Worm (Caenorhabditis elegans) whole organism, young adult: ENCODE data around the gene R10E11.6.

Experiments used
- B0019.2 ChIP-seq: fragments of 200-800 bp; sonication (Bioruptor generic); conservative IDR thresholded peaks from 2 replicates; pipeline ENCODE4 v1.3.6; 2022; ENCODE audit warnings: missing genetic modification reagents, missing genetic modification characterization, missing compliant biosample characterization
- B0261.1 ChIP-seq: sonication (generic microtip); optimal IDR thresholded peaks from 2 replicates; lab custom pipeline; 2016; ENCODE audit warnings: mild to moderate bottlenecking, missing genetic modification characterization, moderate library complexity, missing compliant biosample characterization
- B0336.3 ChIP-seq: fragments of 200-800 bp; sonication (Bioruptor generic); IDR thresholded peaks from 2 replicates; pipeline ENCODE4 v1.3.6; 2022; ENCODE audit warnings: missing genetic modification characterization, missing compliant biosample characterization
- C17E4.6 ChIP-seq: fragments of 200-800 bp; sonication (Bioruptor generic); IDR thresholded peaks from 2 replicates; pipeline ENCODE4 v1.3.6; 2022; ENCODE audit warnings: missing genetic modification reagents, missing genetic modification characterization, missing compliant biosample characterization
- D2030.7 ChIP-seq: fragments of 200-800 bp; sonication (Bioruptor generic); IDR thresholded peaks from 2 replicates; pipeline ENCODE4 v1.3.6; 2022; ENCODE audit warnings: missing genetic modification reagents, missing genetic modification characterization, missing compliant biosample characterization
- F10E7.11 ChIP-seq: sonication (generic microtip); optimal IDR thresholded peaks from 2 replicates; lab custom pipeline; 2017; ENCODE audit warnings: mild to moderate bottlenecking, missing genetic modification characterization, moderate library complexity, missing compliant biosample characterization
- F22D6.2 ChIP-seq: sonication (generic microtip); optimal IDR thresholded peaks from 2 replicates; lab custom pipeline; 2016; ENCODE audit warnings: mild to moderate bottlenecking, missing genetic modification characterization, missing compliant biosample characterization
- F33H1.4 ChIP-seq: fragments of 200-800 bp; sonication (Bioruptor generic); IDR thresholded peaks from 2 replicates; pipeline ENCODE4 v1.3.6; 2022; ENCODE audit warnings: missing genetic modification reagents, missing genetic modification characterization, missing compliant biosample characterization
- F57A8.1 ChIP-seq: fragments of 200-800 bp; sonication (Bioruptor generic); optimal IDR thresholded peaks from 2 replicates; lab custom pipeline; 2018; ENCODE audit warnings: mild to moderate bottlenecking, missing genetic modification characterization, moderate library complexity, missing compliant biosample characterization
- Y53G8AR.9 ChIP-seq: fragments of 200-800 bp; sonication (Bioruptor generic); conservative IDR thresholded peaks from 2 replicates; pipeline ENCODE4 v1.3.6; 2022; ENCODE audit warnings: missing genetic modification reagents, missing genetic modification characterization, missing compliant biosample characterization
- Y67H2A.10 ChIP-seq: fragments of 200-800 bp; sonication (Bioruptor generic); conservative IDR thresholded peaks from 2 replicates; pipeline ENCODE4 v1.3.6; 2022; ENCODE audit warnings: missing genetic modification reagents, missing genetic modification characterization, missing compliant biosample characterization
- Y95B8A.8 ChIP-seq: fragments of 200-800 bp; sonication (Bioruptor generic); IDR thresholded peaks from 2 replicates; pipeline ENCODE4 v1.3.6; 2022; ENCODE audit warnings: missing genetic modification reagents, missing genetic modification characterization, missing compliant biosample characterization
- ZK185.1 ChIP-seq: sonication (generic microtip); optimal IDR thresholded peaks from 2 replicates; lab custom pipeline; 2016; ENCODE audit warnings: mild to moderate bottlenecking, missing genetic modification characterization, missing compliant biosample characterization; ENCODE audit not compliant: poor library complexity, severe bottlenecking
- akir-1 ChIP-seq: fragments of 200-800 bp; sonication (Bioruptor generic); optimal IDR thresholded peaks from 2 replicates; lab custom pipeline; 2018; ENCODE audit warnings: mild to moderate bottlenecking, missing genetic modification characterization, moderate library complexity, missing compliant biosample characterization
- aptf-2 ChIP-seq: fragments of 200-800 bp; sonication (Bioruptor generic); conservative IDR thresholded peaks from 2 replicates; pipeline ENCODE4 v1.3.6; 2022; ENCODE audit warnings: missing genetic modification reagents, missing genetic modification characterization, missing compliant biosample characterization
- attf-5 ChIP-seq: fragments of 200-800 bp; sonication (Bioruptor generic); optimal IDR thresholded peaks from 2 replicates; lab custom pipeline; 2018; ENCODE audit warnings: mild to moderate bottlenecking, missing genetic modification characterization, missing compliant biosample characterization
- attf-6 ChIP-seq: fragments of 200-800 bp; sonication (Bioruptor generic); IDR thresholded peaks from 2 replicates; pipeline ENCODE4 v1.3.6; 2022; ENCODE audit warnings: missing genetic modification reagents, missing genetic modification characterization, missing compliant biosample characterization
- ccch-3 ChIP-seq: fragments of 200-800 bp; sonication (Bioruptor generic); optimal IDR thresholded peaks from 2 replicates; lab custom pipeline; 2018; ENCODE audit warnings: mild to moderate bottlenecking, missing genetic modification characterization, missing compliant biosample characterization
- cebp-2 ChIP-seq: fragments of 200-800 bp; sonication (Bioruptor generic); IDR thresholded peaks from 2 replicates; pipeline ENCODE4 v1.3.6; 2022; ENCODE audit warnings: missing genetic modification characterization, missing compliant biosample characterization
- ceh-27 ChIP-seq: fragments of 200-800 bp; sonication (Bioruptor generic); optimal IDR thresholded peaks from 2 replicates; lab custom pipeline; 2018; ENCODE audit warnings: mild to moderate bottlenecking, missing genetic modification characterization, moderate library complexity, missing compliant biosample characterization
- ceh-58 ChIP-seq: fragments of 200-800 bp; sonication (Bioruptor generic); IDR thresholded peaks from 2 replicates; pipeline ENCODE4 v1.3.6; 2022; ENCODE audit warnings: missing genetic modification characterization, missing compliant biosample characterization
- ceh-79 ChIP-seq: sonication (generic microtip); optimal IDR thresholded peaks from 2 replicates; lab custom pipeline; 2017; ENCODE audit warnings: mild to moderate bottlenecking, missing genetic modification characterization, missing compliant biosample characterization
- dpl-1 ChIP-seq: fragments of 150-350 bp; optimal IDR thresholded peaks from 2 replicates; lab custom pipeline; 2014; ENCODE audit warnings: missing biosample characterization, missing genetic modification reagents, missing genetic modification characterization
- efl-1 ChIP-seq: fragments of 150-350 bp; optimal IDR thresholded peaks from 2 replicates; lab custom pipeline; 2014; ENCODE audit warnings: missing biosample characterization, missing genetic modification reagents, missing genetic modification characterization
- egl-18 ChIP-seq: fragments of 200-800 bp; sonication (Bioruptor generic); IDR thresholded peaks from 2 replicates; pipeline ENCODE4 v1.3.6; 2022; ENCODE audit warnings: missing genetic modification reagents, missing genetic modification characterization, missing compliant biosample characterization
- egrh-3 ChIP-seq: fragments of 200-800 bp; sonication (Bioruptor generic); IDR thresholded peaks from 2 replicates; pipeline ENCODE4 v1.3.6; 2022; ENCODE audit warnings: missing genetic modification reagents, missing genetic modification characterization, missing compliant biosample characterization
- hmg-1.2 ChIP-seq: fragments of 200-800 bp; sonication (Bioruptor generic); IDR thresholded peaks from 2 replicates; pipeline ENCODE4 v1.3.6; 2022; ENCODE audit warnings: missing genetic modification reagents, missing genetic modification characterization, missing compliant biosample characterization
- hsf-1 ChIP-seq: fragments of 200-800 bp; sonication (Bioruptor generic); IDR thresholded peaks from 2 replicates; pipeline ENCODE4 v1.3.6; 2022; ENCODE audit warnings: missing genetic modification reagents, missing genetic modification characterization, missing compliant biosample characterization
- lin-35 ChIP-seq, 3 experiments: fragments of 150-350 bp in 2 of 3; sonication (generic microtip) in 1 of 3; optimal IDR thresholded peaks; 2 replicates each; lab custom pipeline; 2014 to 2018; ENCODE audit warnings: missing biosample characterization in 3 of 3, missing genetic modification characterization in 3 of 3, missing genetic modification reagents in 3 of 3
- lin-40 ChIP-seq: sonication (generic microtip); optimal IDR thresholded peaks from 2 replicates; lab custom pipeline; 2016; ENCODE audit warnings: missing genetic modification characterization, mild to moderate bottlenecking, missing compliant biosample characterization, missing genotype, missing genetic modification reagents
- lsl-1 ChIP-seq: fragments of 200-800 bp; sonication (Bioruptor generic); optimal IDR thresholded peaks from 2 replicates; lab custom pipeline; 2018; ENCODE audit warnings: mild to moderate bottlenecking, missing genetic modification characterization, moderate library complexity, missing compliant biosample characterization
- madf-8 ChIP-seq: fragments of 200-800 bp; sonication (Bioruptor generic); conservative IDR thresholded peaks from 2 replicates; pipeline ENCODE4 v1.3.6; 2022; ENCODE audit warnings: missing genetic modification reagents, missing genetic modification characterization, missing compliant biosample characterization
- mel-28 ChIP-seq: sonication (generic microtip); optimal IDR thresholded peaks from 2 replicates; lab custom pipeline; 2016; ENCODE audit warnings: borderline replicate concordance, mild to moderate bottlenecking, missing genetic modification characterization, missing compliant biosample characterization
- nfya-2 ChIP-seq: fragments of 200-800 bp; sonication (Bioruptor generic); IDR thresholded peaks from 2 replicates; pipeline ENCODE4 v1.3.6; 2022; ENCODE audit warnings: missing genetic modification reagents, missing genetic modification characterization, missing compliant biosample characterization
- nhr-27 ChIP-seq: fragments of 200-800 bp; sonication (Bioruptor generic); optimal IDR thresholded peaks from 2 replicates; lab custom pipeline; 2018; ENCODE audit warnings: mild to moderate bottlenecking, missing genetic modification characterization, moderate library complexity, missing compliant biosample characterization
- pbrm-1 ChIP-seq: fragments of 200-800 bp; sonication (Bioruptor generic); IDR thresholded peaks from 2 replicates; pipeline ENCODE4 v1.3.6; 2022; ENCODE audit warnings: missing genetic modification reagents, missing genetic modification characterization, missing compliant biosample characterization
- repo-1 ChIP-seq: sonication (generic microtip); optimal IDR thresholded peaks from 2 replicates; lab custom pipeline; 2017; ENCODE audit warnings: mild to moderate bottlenecking, missing genetic modification characterization, missing compliant biosample characterization
- snpc-1.3 ChIP-seq: sonication (generic microtip); optimal IDR thresholded peaks from 2 replicates; lab custom pipeline; 2017; ENCODE audit warnings: missing genetic modification characterization, mild to moderate bottlenecking, missing compliant biosample characterization, antibody characterized with exemption, moderate library complexity, missing genotype, missing genetic modification reagents; ENCODE audit not compliant: insufficient read depth
- snpc-3.4 ChIP-seq: sonication (generic microtip); optimal IDR thresholded peaks from 2 replicates; lab custom pipeline; 2017; ENCODE audit warnings: missing genetic modification characterization, mild to moderate bottlenecking, missing compliant biosample characterization, antibody characterized with exemption, moderate library complexity, missing genotype, missing genetic modification reagents
- tbx-9 ChIP-seq: sonication (generic microtip); optimal IDR thresholded peaks from 2 replicates; lab custom pipeline; 2016; ENCODE audit warnings: borderline replicate concordance, missing genetic modification characterization, inconsistent platforms, missing compliant biosample characterization
- xnd-1 ChIP-seq: sonication (generic microtip); optimal IDR thresholded peaks from 2 replicates; lab custom pipeline; 2016; ENCODE audit warnings: missing genotype, missing genetic modification reagents, missing genetic modification characterization, missing compliant biosample characterization
- zim-3 ChIP-seq: sonication (generic microtip); optimal IDR thresholded peaks from 2 replicates; lab custom pipeline; 2017; ENCODE audit warnings: mild to moderate bottlenecking, missing genetic modification characterization, moderate library complexity, missing compliant biosample characterization
- ztf-18 ChIP-seq: sonication (generic microtip); optimal IDR thresholded peaks from 2 replicates; lab custom pipeline; 2016; ENCODE audit warnings: missing genotype, mild to moderate bottlenecking, missing genetic modification characterization, missing compliant biosample characterization
- ztf-25 ChIP-seq: fragments of 200-800 bp; sonication (Bioruptor generic); IDR thresholded peaks from 2 replicates; pipeline ENCODE4 v1.3.6; 2022; ENCODE audit warnings: missing genetic modification reagents, missing genetic modification characterization, missing compliant biosample characterization
- ztf-26 ChIP-seq: sonication (generic microtip); optimal IDR thresholded peaks from 2 replicates; lab custom pipeline; 2017; ENCODE audit warnings: missing genetic modification characterization, missing compliant biosample characterization
- ztf-3 ChIP-seq: fragments of 200-800 bp; sonication (Bioruptor generic); optimal IDR thresholded peaks from 2 replicates; lab custom pipeline; 2018; ENCODE audit warnings: mild to moderate bottlenecking, missing genetic modification characterization, missing compliant biosample characterization

Gene R10E11.6

ce11 chrIII:9760184-9760583, 22.6 kb upstream of the R10E11.6 start (continued):
- no peak for TF ChIP-seq snpc-3.4 (tag; lab: Kevin White, UChicago)
- TF ChIP-seq aptf-2 (GFP tag; lab: Robert Waterston, UW), result no peak
- no peak for TF ChIP-seq F10E7.11
- no peak for TF ChIP-seq efl-1 (GFP tag; lab: Kevin White, UChicago)
- TF ChIP-seq D2030.7 (GFP tag; lab: Robert Waterston, UW), result no peak
- TF ChIP-seq ceh-79 (tag; lab: Kevin White, UChicago), result peak; percentile 47
- TF ChIP-seq repo-1, result no peak
- no peak for TF ChIP-seq nhr-27 (tag; lab: Kevin White, UChicago)
- no peak for TF ChIP-seq akir-1
- peak; percentile 35; the same call in 1 of the 2 replicates for TF ChIP-seq Y95B8A.8 (GFP tag; lab: Robert Waterston, UW)
- TF ChIP-seq ztf-25 (GFP tag; lab: Robert Waterston, UW), result 0 out of 2 replicates have a peak, but pooled peaks have one; percentile 36
- no peak for TF ChIP-seq ztf-18
- TF ChIP-seq tbx-9 (tag; lab: Kevin White, UChicago), result no peak
- no peak for TF ChIP-seq egl-18
- TF ChIP-seq Y67H2A.10 (GFP tag; lab: Robert Waterston, UW), result no peak
- no peak for TF ChIP-seq xnd-1
- no peak for TF ChIP-seq pbrm-1 (GFP tag; lab: Robert Waterston, UW)

DNA sequence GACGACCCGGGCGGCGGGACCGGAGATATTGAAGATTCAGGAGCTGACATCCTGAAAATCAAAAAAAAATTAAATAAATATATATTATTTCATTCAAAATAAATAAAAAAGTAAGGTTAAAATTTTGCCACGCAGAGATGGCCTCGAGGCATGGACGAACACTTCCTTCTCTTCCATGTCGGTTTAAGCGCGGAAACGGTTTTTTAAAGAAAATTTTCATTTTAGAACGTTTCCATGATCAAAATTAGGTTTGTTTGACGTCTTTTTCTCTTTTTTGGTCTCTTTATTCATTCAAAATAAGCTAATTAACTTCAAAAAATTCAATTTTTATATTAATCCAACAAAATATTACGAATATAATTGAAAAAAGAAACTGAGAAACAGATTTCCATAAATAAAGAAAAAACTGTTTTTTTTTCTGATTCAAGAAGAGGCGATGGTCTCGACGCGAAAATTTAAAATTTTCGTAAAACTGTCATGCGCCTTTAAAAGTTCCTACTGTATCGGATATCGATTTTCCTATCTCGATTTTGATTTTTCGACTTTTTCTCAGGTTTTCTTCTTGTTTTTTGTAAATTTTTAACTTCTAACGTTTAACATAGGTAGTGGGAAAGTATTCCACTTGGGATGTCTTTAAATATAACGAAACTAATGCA, 20.6 kb upstream of the R10E11.6 start, which contains the start of gene gcc-2:
Gene gcc-2, minus strand, starts transcription at position 51 of the 656 bp plus-strand sequence.
- TF ChIP-seq zim-3 (tag; lab: Kevin White, UChicago) (no peak), B0019.2 (GFP tag; lab: Robert Waterston, UW) (no peak), snpc-1.3 (tag; lab: Kevin White, UChicago) (no peak), cebp-2 (GFP tag; lab: Robert Waterston, UW) (no peak), ztf-26 (tag; lab: Kevin White, UChicago) (no peak), B0261.1 (tag; lab: Kevin White, UChicago) (no peak), egl-18 (no peak), ztf-25 (GFP tag; lab: Robert Waterston, UW) (no peak), hsf-1 (GFP tag; lab: Robert Waterston, UW) (no peak), ccch-3 (GFP tag; lab: Kevin White, UChicago) (no peak), F57A8.1 (no peak), Y67H2A.10 (GFP tag; lab: Robert Waterston, UW) (no peak), ztf-3 (no peak), dpl-1 (GFP tag; lab: Kevin White, UChicago) (no peak), F10E7.11 (no peak), attf-6 (no peak), snpc-3.4 (tag; lab: Kevin White, UChicago) (peak; percentile 34), lsl-1 (GFP tag; lab: Kevin White, UChicago) (peak; percentile 79), ceh-27 (GFP tag; lab: Kevin White, UChicago) (no peak), F33H1.4 (GFP tag; lab: Robert Waterston, UW) (peak; percentile 81), C17E4.6 (GFP tag; lab: Robert Waterston, UW) (no peak), Y53G8AR.9 (GFP tag; lab: Robert Waterston, UW) (no peak), hmg-1.2 (no peak), D2030.7 (GFP tag; lab: Robert Waterston, UW) (no peak), ZK185.1 (tag; lab: Kevin White, UChicago) (no peak), mel-28 (tag; lab: Kevin White, UChicago) (no peak), ceh-58 (GFP tag; lab: Robert Waterston, UW) (no peak), F22D6.2 (tag; lab: Kevin White, UChicago) (no peak), attf-5 (no peak), xnd-1 (peak; percentile 64), efl-1 (GFP tag; lab: Kevin White, UChicago) (peak; percentile 16), nfya-2 (GFP tag; lab: Robert Waterston, UW) (no peak), B0336.3 (GFP tag; lab: Robert Waterston, UW) (no peak), lin-35 (GFP tag; optimal IDR thresholded peaks at IDR 0.05; lab: Kevin White, UChicago) (no peak), madf-8 (GFP tag; lab: Robert Waterston, UW) (peak; percentile 50), egrh-3 (GFP tag; lab: Robert Waterston, UW) (no peak), lin-40 (tag; lab: Kevin White, UChicago) (no peak)
